Worm (Caenorhabditis elegans) whole organism, early embryonic: ENCODE data around the gene B0393.9.

ENCODE experiments used
- aly-1 ChIP-seq: sonication (generic microtip); optimal IDR thresholded peaks from 2 replicates; lab custom pipeline; 2016; ENCODE audit warnings: missing genetic modification characterization, missing compliant biosample characterization
- ama-1 ChIP-seq: fragments of 150-350 bp; optimal IDR thresholded peaks from 2 replicates; lab custom pipeline; 2014
- ceh-13 ChIP-seq: fragments of 200-800 bp; sonication (Bioruptor generic); optimal IDR thresholded peaks from 2 replicates; lab custom pipeline; 2018; ENCODE audit warnings: mild to moderate bottlenecking, missing genetic modification characterization, missing compliant biosample characterization
- flt-1 ChIP-seq: fragments of 200-800 bp; sonication (Bioruptor generic); IDR thresholded peaks from 2 replicates; pipeline ENCODE4 v1.3.6; 2022; ENCODE audit warnings: missing genetic modification characterization, missing compliant biosample characterization
- hmg-4 ChIP-seq: fragments of 200-800 bp; sonication (Bioruptor generic); optimal IDR thresholded peaks from 2 replicates; lab custom pipeline; 2018; ENCODE audit warnings: mild to moderate bottlenecking, missing genetic modification characterization, missing compliant biosample characterization
- tbx-11 ChIP-seq: fragments of 200-800 bp; sonication (Bioruptor generic); IDR thresholded peaks from 2 replicates; pipeline ENCODE4 v1.3.6; 2022; ENCODE audit warnings: missing genetic modification characterization, missing compliant biosample characterization
- tbx-37 ChIP-seq: fragments of 200-800 bp; sonication (Bioruptor generic); conservative IDR thresholded peaks from 2 replicates; pipeline ENCODE4 v1.3.6; 2022; ENCODE audit warnings: missing genetic modification reagents, missing genetic modification characterization, missing compliant biosample characterization

ce11 chrIII:4735443-4735842 is 44.5 kb downstream of the B0393.9 start, which contains the start of gene F17C8.7:
- TF ChIP-seq aly-1 = no peak
- TF ChIP-seq ceh-13 (GFP tag; lab: Kevin White, UChicago) = no peak
- no peak for TF ChIP-seq tbx-11
- TF ChIP-seq tbx-37 = no peak
- no peak for TF ChIP-seq ama-1 (lab: Kevin White, UChicago)
- TF ChIP-seq flt-1 (GFP tag; lab: Robert Waterston, UW) = no peak
- no peak for TF ChIP-seq hmg-4 (GFP tag; lab: Kevin White, UChicago)
